Fruit fly (Drosophila melanogaster): ENCODE data around the gene stg1.
A peak's percentile ranks its signal among the peaks of the same experiment; 100 is the strongest.

stg1 gene

DNA sequence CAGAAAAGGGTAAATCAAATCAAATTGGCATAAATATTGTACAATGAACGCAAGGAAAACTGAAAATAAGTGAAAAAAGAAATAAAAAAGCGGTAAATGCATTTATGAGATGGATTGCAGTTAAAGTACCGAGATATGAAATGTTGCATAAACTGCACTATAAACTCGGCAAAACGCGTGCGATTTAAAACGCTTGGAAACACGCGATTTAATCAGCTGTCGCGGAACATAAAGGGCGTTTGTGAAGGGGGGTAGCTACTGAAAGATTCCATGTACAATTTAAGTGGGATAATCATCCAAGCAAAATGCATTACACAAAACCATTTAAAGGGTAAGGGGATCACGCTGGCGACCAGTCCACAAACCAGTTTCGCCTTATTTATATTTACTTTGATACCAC, 33.1 kb downstream of the stg1 start:
- TF ChIP-seq Abd-B (GFP tag; optimal IDR thresholded peaks at IDR 0.05) (no peak), dsf (GFP tag; optimal IDR thresholded peaks at IDR 0.05; ENCODE audit: borderline replicate concordance) (no peak), lola (GFP tag; optimal IDR thresholded peaks at IDR 0.05) (no peak)

DNA sequence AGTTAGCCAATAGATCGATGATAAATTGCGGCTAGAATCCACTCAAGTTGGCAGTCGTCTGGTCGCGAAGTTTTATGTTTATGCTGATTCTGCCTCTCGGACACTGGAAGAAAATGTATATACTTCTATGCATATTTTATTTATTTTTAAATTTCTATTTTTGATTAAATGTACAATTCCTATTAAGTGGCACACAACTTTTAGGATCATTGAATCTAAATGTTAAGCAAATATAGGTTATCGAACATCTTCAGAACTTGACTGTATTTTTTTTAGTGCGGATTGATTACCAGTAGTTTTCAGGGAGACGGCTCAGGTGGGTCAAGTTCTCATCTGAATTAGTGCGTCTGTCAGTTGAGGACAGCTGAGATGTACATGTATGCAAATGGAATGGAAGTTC, 33.6 kb downstream of the stg1 start:
- no peak for TF ChIP-seq br (GFP tag; optimal IDR thresholded peaks at IDR 0.05)
- no peak for TF ChIP-seq dl (GFP tag; optimal IDR thresholded peaks at IDR 0.05; ENCODE audit: insufficient read depth in 1 of 2, partially characterized antibody in 2 of 2)
- TF ChIP-seq Mio (GFP tag; optimal IDR thresholded peaks at IDR 0.05), result no peak
- TF ChIP-seq Hnf4 (GFP tag; optimal IDR thresholded peaks at IDR 0.05), result no peak
- TF ChIP-seq jim (GFP tag; optimal IDR thresholded peaks at IDR 0.05), result no peak
- no peak for TF ChIP-seq CG9705 (GFP tag; optimal IDR thresholded peaks at IDR 0.05)
- no peak for TF ChIP-seq brk (GFP tag; optimal IDR thresholded peaks at IDR 0.05)
- no peak for TF ChIP-seq pan (optimal IDR thresholded peaks at IDR 0.05)
- no peak for TF ChIP-seq Dfd (GFP tag; optimal IDR thresholded peaks at IDR 0.05)
- no peak for TF ChIP-seq sage (GFP tag; optimal IDR thresholded peaks at IDR 0.05)
- peak; percentile 9 for TF ChIP-seq rgr (GFP tag; optimal IDR thresholded peaks at IDR 0.05)
- no peak for TF ChIP-seq Dif (GFP tag; optimal IDR thresholded peaks at IDR 0.05; ENCODE audit: partially characterized antibody)
- TF ChIP-seq foxo (GFP tag; optimal IDR thresholded peaks at IDR 0.05), result peak in 1 of 2 experiments; percentile 25
- no peak for TF ChIP-seq dmrt93B (GFP tag; optimal IDR thresholded peaks at IDR 0.05)
- TF ChIP-seq GATAd (GFP tag; optimal IDR thresholded peaks at IDR 0.05), result no peak
- TF ChIP-seq Myc (optimal IDR thresholded peaks at IDR 0.05), result no peak
- TF ChIP-seq OdsH (GFP tag; optimal IDR thresholded peaks at IDR 0.05), result no peak
- TF ChIP-seq h (GFP tag; optimal IDR thresholded peaks at IDR 0.05), result peak; percentile 10
- no peak for TF ChIP-seq Vsx2 (GFP tag; optimal IDR thresholded peaks at IDR 0.05; ENCODE audit: partially characterized antibody)
- no peak for TF ChIP-seq N (GFP tag; optimal IDR thresholded peaks at IDR 0.05)
- no peak for TF ChIP-seq CG32264 (GFP tag; optimal IDR thresholded peaks at IDR 0.05)
- TF ChIP-seq Abd-B (GFP tag; optimal IDR thresholded peaks at IDR 0.05), result no peak
- peak; percentile 9 for TF ChIP-seq psq (GFP tag; optimal IDR thresholded peaks at IDR 0.05)
- TF ChIP-seq Jra (GFP tag; optimal IDR thresholded peaks at IDR 0.05), result no peak
- TF ChIP-seq HLH106 (tag; optimal IDR thresholded peaks at IDR 0.05), result peak; percentile 12
- no peak for TF ChIP-seq CrebA (GFP tag; optimal IDR thresholded peaks at IDR 0.05; ENCODE audit: borderline replicate concordance)
- peak; percentile 26 for TF ChIP-seq fru (GFP tag; optimal IDR thresholded peaks at IDR 0.05)
- TF ChIP-seq Rel (GFP tag; optimal IDR thresholded peaks at IDR 0.05), result no peak
- TF ChIP-seq Rel (tag; optimal IDR thresholded peaks at IDR 0.05), result no peak
- TF ChIP-seq Hr78 (GFP tag; optimal IDR thresholded peaks at IDR 0.05), result no peak
- TF ChIP-seq sv (GFP tag; optimal IDR thresholded peaks at IDR 0.05), result no peak

DNA sequence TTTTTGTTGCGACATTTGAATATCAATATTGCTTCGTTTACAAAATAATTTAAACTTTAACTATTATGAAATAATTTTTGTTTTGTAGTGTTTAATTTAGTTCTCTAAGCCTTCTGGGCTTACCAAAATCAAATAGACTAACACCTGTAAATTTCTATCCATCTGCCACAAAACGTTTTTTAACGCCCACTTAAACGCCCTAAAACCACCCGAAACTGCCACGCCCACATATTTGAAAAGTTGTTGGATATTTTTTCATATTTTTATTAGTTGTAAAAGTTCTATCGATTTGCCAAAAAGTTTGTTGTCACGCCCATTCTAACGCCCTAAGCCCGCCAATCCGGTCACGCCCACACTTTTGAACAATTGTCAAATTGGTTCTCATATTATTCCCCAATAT, 53.3 kb downstream of the stg1 start, which contains the start of gene CG45154:
TSS of gene CG45154 (minus strand) at position 101 of the 400 bp plus-strand sequence.
- no peak for TF ChIP-seq GATAd (GFP tag; optimal IDR thresholded peaks at IDR 0.05)
- TF ChIP-seq Vsx2 (GFP tag; optimal IDR thresholded peaks at IDR 0.05; ENCODE audit: partially characterized antibody), result no peak
- TF ChIP-seq pan (optimal IDR thresholded peaks at IDR 0.05), result no peak
- TF ChIP-seq Sp1 (GFP tag; optimal IDR thresholded peaks at IDR 0.05), result no peak
- TF ChIP-seq rgr (GFP tag; optimal IDR thresholded peaks at IDR 0.05), result no peak
- no peak for TF ChIP-seq lola (GFP tag; optimal IDR thresholded peaks at IDR 0.05)
- TF ChIP-seq OdsH (GFP tag; optimal IDR thresholded peaks at IDR 0.05), result no peak
- TF ChIP-seq foxo (GFP tag; optimal IDR thresholded peaks at IDR 0.05), result no peak
- TF ChIP-seq HLH106 (tag; optimal IDR thresholded peaks at IDR 0.05), result no peak
- TF ChIP-seq Myc (optimal IDR thresholded peaks at IDR 0.05), result no peak
- TF ChIP-seq dmrt93B (GFP tag; optimal IDR thresholded peaks at IDR 0.05), result no peak

Data from whole organism, wandering third instar larva.